Fruit fly (Drosophila melanogaster) whole organism, embryonic: ENCODE data around the gene CG7183.

Source experiments
- Ada2b ChIP-seq: fragments of 200-800 bp; sonication (Bioruptor generic); IDR thresholded peaks from 2 replicates; pipeline ENCODE4 v1.3.6; 2022; ENCODE audit warnings: missing biosample characterization, missing genetic modification characterization
- C15 ChIP-seq: fragments of 200-800 bp; sonication (Bioruptor generic); IDR thresholded peaks from 3 replicates; pipeline ENCODE4 v1.3.6; 2022; ENCODE audit warnings: missing biosample characterization, missing genetic modification characterization
- CG10267 ChIP-seq: fragments of 200-800 bp; sonication (Bioruptor generic); optimal IDR thresholded peaks from 2 replicates; lab custom pipeline; 2018; ENCODE audit warnings: missing biosample characterization, mild to moderate bottlenecking, missing genetic modification characterization, moderate library complexity
- CG11560 ChIP-seq: fragments of 200-800 bp; sonication (Bioruptor generic); IDR thresholded peaks from 3 replicates; pipeline ENCODE4 v1.3.6; 2022; ENCODE audit warnings: missing biosample characterization, missing genetic modification characterization
- CG11695 ChIP-seq: fragments of 200-800 bp; sonication (Bioruptor generic); IDR thresholded peaks from 3 replicates; pipeline ENCODE4 v1.3.6; 2022; ENCODE audit warnings: missing biosample characterization, missing genetic modification characterization
- CG12071 ChIP-seq: fragments of 200-800 bp; sonication (Bioruptor generic); optimal IDR thresholded peaks from 3 replicates; lab custom pipeline; 2018; ENCODE audit warnings: missing biosample characterization, mild to moderate bottlenecking, missing genetic modification characterization
- CG12104 ChIP-seq: fragments of 200-800 bp; sonication (Bioruptor generic); optimal IDR thresholded peaks from 3 replicates; lab custom pipeline; 2016; ENCODE audit warnings: missing biosample characterization, missing genetic modification characterization
- CG12219 ChIP-seq: fragments of 200-800 bp; sonication (Bioruptor generic); optimal IDR thresholded peaks from 3 replicates; lab custom pipeline; 2018; ENCODE audit warnings: missing biosample characterization, mild to moderate bottlenecking, missing genetic modification characterization
- CG12299 ChIP-seq: fragments of 200-800 bp; sonication (Bioruptor generic); optimal IDR thresholded peaks from 2 replicates; lab custom pipeline; 2018; ENCODE audit warnings: missing biosample characterization, mild to moderate bottlenecking, missing genetic modification characterization
- CG14441 ChIP-seq: fragments of 200-800 bp; sonication (Bioruptor generic); IDR thresholded peaks from 2 replicates; pipeline ENCODE4 v1.3.6; 2022; ENCODE audit warnings: missing biosample characterization, missing genetic modification characterization
- CG14667 ChIP-seq: fragments of 200-800 bp; sonication (Bioruptor generic); IDR thresholded peaks from 2 replicates; pipeline ENCODE4 v1.3.6; 2022; ENCODE audit warnings: missing biosample characterization, missing genetic modification characterization
- CG15269 ChIP-seq: fragments of 200-800 bp; sonication (Bioruptor generic); optimal IDR thresholded peaks from 2 replicates; lab custom pipeline; 2018; ENCODE audit warnings: missing biosample characterization, mild to moderate bottlenecking, missing genetic modification characterization, moderate library complexity
- CG16813 ChIP-seq: fragments of 200-800 bp; sonication (Bioruptor generic); IDR thresholded peaks from 3 replicates; pipeline ENCODE4 v1.3.6; 2022; ENCODE audit warnings: missing biosample characterization, missing genetic modification characterization; ENCODE audit not compliant: partially characterized antibody
- CG18476 ChIP-seq: fragments of 200-800 bp; sonication (Bioruptor generic); optimal IDR thresholded peaks from 2 replicates; lab custom pipeline; 2016; ENCODE audit warnings: missing biosample characterization, mild to moderate bottlenecking, missing genetic modification characterization
- CG32532 ChIP-seq: fragments of 200-800 bp; sonication (Bioruptor generic); IDR thresholded peaks from 2 replicates; pipeline ENCODE4 v1.3.6; 2022; ENCODE audit warnings: missing biosample characterization, missing genetic modification characterization
- CG6272 ChIP-seq: fragments of 200-800 bp; sonication (Bioruptor generic); IDR thresholded peaks from 2 replicates; pipeline ENCODE4 v1.3.6; 2022; ENCODE audit warnings: missing biosample characterization, missing genetic modification characterization
- CG6791 ChIP-seq: fragments of 200-800 bp; sonication (Bioruptor generic); IDR thresholded peaks from 3 replicates; pipeline ENCODE4 v1.3.6; 2022; ENCODE audit warnings: missing biosample characterization, missing genetic modification characterization; ENCODE audit not compliant: partially characterized antibody
- CG7372 ChIP-seq: fragments of 200-800 bp; sonication (Bioruptor generic); IDR thresholded peaks from 2 replicates; pipeline ENCODE4 v1.3.6; 2022; ENCODE audit warnings: missing biosample characterization, missing genetic modification characterization
- Dref ChIP-seq: fragments of 200-800 bp; sonication (Bioruptor generic); IDR thresholded peaks from 2 replicates; pipeline ENCODE4 v1.3.6; 2022; ENCODE audit warnings: missing biosample characterization, missing genetic modification characterization
- E2f2 ChIP-seq: fragments of 200-800 bp; sonication (Bioruptor generic); IDR thresholded peaks from 2 replicates; pipeline ENCODE4 v1.3.6; 2022; ENCODE audit warnings: missing biosample characterization, missing genetic modification characterization
- ERR ChIP-seq: fragments of 200-800 bp; sonication (Bioruptor generic); optimal IDR thresholded peaks from 2 replicates; lab custom pipeline; 2016; ENCODE audit warnings: missing biosample characterization, missing genetic modification characterization
- HHEX ChIP-seq: fragments of 200-800 bp; sonication (Bioruptor generic); optimal IDR thresholded peaks from 3 replicates; lab custom pipeline; 2017; ENCODE audit warnings: missing biosample characterization, mild to moderate bottlenecking, missing genetic modification characterization, missing genetic modification reagents
- HLH4C ChIP-seq: fragments of 200-800 bp; sonication (Bioruptor generic); IDR thresholded peaks from 3 replicates; pipeline ENCODE4 v1.3.6; 2022; ENCODE audit warnings: missing biosample characterization, missing genetic modification characterization; ENCODE audit not compliant: partially characterized antibody
- Hey ChIP-seq: fragments of 200-800 bp; sonication (Bioruptor generic); optimal IDR thresholded peaks from 3 replicates; lab custom pipeline; 2018; ENCODE audit warnings: missing biosample characterization, mild to moderate bottlenecking, missing genetic modification characterization
- Meics ChIP-seq: fragments of 200-800 bp; sonication (Bioruptor generic); optimal IDR thresholded peaks from 2 replicates; lab custom pipeline; 2017; ENCODE audit warnings: missing biosample characterization, mild to moderate bottlenecking, missing genetic modification characterization
- NFAT ChIP-seq: fragments of 200-800 bp; sonication (Bioruptor generic); IDR thresholded peaks from 2 replicates; pipeline ENCODE4 v1.3.6; 2022; ENCODE audit warnings: missing biosample characterization, missing genetic modification characterization
- Pdp1 ChIP-seq, 2 experiments: fragments of 200-800 bp; sonication (Bioruptor generic); optimal IDR thresholded peaks; 3 replicates each; lab custom pipeline; 2016; ENCODE audit warnings: missing biosample characterization in 2 of 2, missing genetic modification characterization in 2 of 2, mild to moderate bottlenecking in 1 of 2, moderate library complexity in 1 of 2
- Sox100B ChIP-seq: fragments of 200-800 bp; sonication (Bioruptor generic); optimal IDR thresholded peaks from 3 replicates; lab custom pipeline; 2018; ENCODE audit warnings: missing biosample characterization, mild to moderate bottlenecking, missing genetic modification characterization
- Trl ChIP-seq, 3 experiments: fragments of >200 bp in 2 of 3; fragments of 200-800 bp in 1 of 3; sonication (Bioruptor generic) in 1 of 3; optimal IDR thresholded peaks; 2 replicates in 1 of 3; 3 replicates in 2 of 3; lab custom pipeline; 2016 to 2017; ENCODE audit warnings: missing biosample characterization in 1 of 3, missing genetic modification characterization in 1 of 3
- ap ChIP-seq: fragments of 200-800 bp; sonication (Bioruptor generic); IDR thresholded peaks from 2 replicates; pipeline ENCODE4 v1.3.6; 2022; ENCODE audit warnings: missing biosample characterization, missing genetic modification characterization
- ara ChIP-seq: fragments of 200-800 bp; sonication (Bioruptor generic); IDR thresholded peaks from 2 replicates; pipeline ENCODE4 v1.3.6; 2022; ENCODE audit warnings: missing biosample characterization, missing genetic modification characterization
- bigmax ChIP-seq: fragments of 200-800 bp; sonication (Bioruptor generic); optimal IDR thresholded peaks from 2 replicates; lab custom pipeline; 2018; ENCODE audit warnings: missing biosample characterization, mild to moderate bottlenecking, missing genetic modification characterization
- btn ChIP-seq: fragments of 200-800 bp; sonication (Bioruptor generic); optimal IDR thresholded peaks from 2 replicates; lab custom pipeline; 2016; ENCODE audit warnings: missing biosample characterization, missing genetic modification characterization
- ci ChIP-seq: fragments of 200-800 bp; sonication (Bioruptor generic); IDR thresholded peaks from 3 replicates; pipeline ENCODE4 v1.3.6; 2022; ENCODE audit warnings: missing biosample characterization, missing genetic modification characterization
- croc ChIP-seq: fragments of 200-800 bp; sonication (Bioruptor generic); conservative IDR thresholded peaks from 3 replicates; pipeline ENCODE4 v1.3.6; 2022; ENCODE audit warnings: missing biosample characterization, missing genetic modification characterization
- crol ChIP-seq: fragments of 200-800 bp; sonication (Bioruptor generic); IDR thresholded peaks from 2 replicates; pipeline ENCODE4 v1.3.6; 2022; ENCODE audit warnings: missing biosample characterization, missing genetic modification characterization
- exex ChIP-seq: fragments of 200-800 bp; sonication (Bioruptor generic); optimal IDR thresholded peaks from 4 replicates; lab custom pipeline; 2018; ENCODE audit warnings: missing biosample characterization, mild to moderate bottlenecking, missing genetic modification characterization, moderate library complexity
- fd64A ChIP-seq: fragments of 200-800 bp; sonication (Bioruptor generic); optimal IDR thresholded peaks from 3 replicates; lab custom pipeline; 2018; ENCODE audit warnings: missing biosample characterization, mild to moderate bottlenecking, missing genetic modification characterization
- fu2 ChIP-seq: fragments of 200-800 bp; sonication (Bioruptor generic); optimal IDR thresholded peaks from 2 replicates; lab custom pipeline; 2016; ENCODE audit warnings: missing biosample characterization, missing genetic modification characterization
- gcm ChIP-seq: fragments of 200-800 bp; sonication (Bioruptor generic); optimal IDR thresholded peaks from 2 replicates; lab custom pipeline; 2019; ENCODE audit warnings: missing biosample characterization, mild to moderate bottlenecking, missing genetic modification characterization, moderate library complexity
- jumu ChIP-seq: fragments of 200-800 bp; sonication (Bioruptor generic); optimal IDR thresholded peaks from 3 replicates; lab custom pipeline; 2016; ENCODE audit warnings: missing biosample characterization, missing genetic modification characterization
- ken ChIP-seq: fragments of 200-800 bp; sonication (Bioruptor generic); IDR thresholded peaks from 3 replicates; pipeline ENCODE4 v1.3.6; 2022; ENCODE audit warnings: missing biosample characterization, missing genetic modification characterization
- lbe ChIP-seq: fragments of 200-800 bp; sonication (Bioruptor generic); optimal IDR thresholded peaks from 2 replicates; lab custom pipeline; 2016; ENCODE audit warnings: missing biosample characterization, mild to moderate bottlenecking, missing genetic modification characterization
- nom ChIP-seq: fragments of 200-800 bp; sonication (Bioruptor generic); optimal IDR thresholded peaks from 2 replicates; lab custom pipeline; 2017; ENCODE audit warnings: missing biosample characterization, missing genetic modification characterization, mild to moderate bottlenecking, moderate library complexity, missing genetic modification reagents
- sim ChIP-seq: fragments of 200-800 bp; sonication (Bioruptor generic); IDR thresholded peaks from 2 replicates; pipeline ENCODE4 v1.3.6; 2022; ENCODE audit warnings: missing biosample characterization, missing genetic modification characterization
- slou ChIP-seq: fragments of 200-800 bp; sonication (Bioruptor generic); optimal IDR thresholded peaks from 3 replicates; lab custom pipeline; 2016; ENCODE audit warnings: missing biosample characterization, missing genetic modification characterization
- vfl ChIP-seq: fragments of 200-800 bp; sonication (Bioruptor generic); optimal IDR thresholded peaks from 2 replicates; lab custom pipeline; 2016; ENCODE audit warnings: missing biosample characterization, missing genetic modification characterization
- wdn ChIP-seq: fragments of 200-800 bp; sonication (Bioruptor generic); IDR thresholded peaks from 2 replicates; pipeline ENCODE4 v1.3.6; 2022; ENCODE audit warnings: missing biosample characterization, missing genetic modification characterization
- wek ChIP-seq: fragments of 200-800 bp; sonication (Bioruptor generic); optimal IDR thresholded peaks from 3 replicates; lab custom pipeline; 2018; ENCODE audit warnings: missing biosample characterization, mild to moderate bottlenecking, missing genetic modification characterization, moderate library complexity

The CG7183 gene

DNA sequence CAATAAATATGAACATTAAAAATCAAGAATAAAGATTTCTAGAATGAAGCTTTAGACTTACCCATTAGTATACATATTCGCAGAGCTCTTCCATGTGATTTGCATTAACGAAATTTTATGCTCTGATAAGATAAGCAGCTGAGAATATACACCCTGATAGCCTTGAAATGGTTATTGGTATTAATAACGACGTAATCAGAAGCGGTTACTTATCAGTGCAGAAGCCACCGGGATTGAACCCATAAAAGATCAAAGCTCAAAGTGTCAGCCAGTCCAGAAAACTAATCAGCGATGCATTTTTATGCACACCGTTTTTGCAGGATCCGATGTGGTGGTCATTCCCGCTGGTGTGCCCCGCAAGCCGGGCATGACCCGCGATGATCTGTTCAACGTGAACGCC, 6.9 kb upstream of the CG7183 start:
- TF ChIP-seq CG6272 (GFP tag; lab: Robert Waterston, UW) (no peak), Hey (tag; lab: Kevin White, UChicago) (no peak), CG6791 (GFP tag; lab: Robert Waterston, UW) (no peak), btn (GFP tag; lab: Kevin White, UChicago) (no peak), exex (tag; lab: Kevin White, UChicago) (peak; percentile 80), CG12071 (GFP tag; lab: Kevin White, UChicago) (no peak), CG15269 (no peak), slou (GFP tag; lab: Kevin White, UChicago) (no peak), ken (GFP tag; lab: Robert Waterston, UW) (no peak), croc (GFP tag; lab: Robert Waterston, UW) (no peak), nom (GFP tag; lab: Kevin White, UChicago) (peak; percentile 35), CG12219 (GFP tag; lab: Kevin White, UChicago) (no peak), lbe (GFP tag; lab: Kevin White, UChicago) (no peak)

DNA sequence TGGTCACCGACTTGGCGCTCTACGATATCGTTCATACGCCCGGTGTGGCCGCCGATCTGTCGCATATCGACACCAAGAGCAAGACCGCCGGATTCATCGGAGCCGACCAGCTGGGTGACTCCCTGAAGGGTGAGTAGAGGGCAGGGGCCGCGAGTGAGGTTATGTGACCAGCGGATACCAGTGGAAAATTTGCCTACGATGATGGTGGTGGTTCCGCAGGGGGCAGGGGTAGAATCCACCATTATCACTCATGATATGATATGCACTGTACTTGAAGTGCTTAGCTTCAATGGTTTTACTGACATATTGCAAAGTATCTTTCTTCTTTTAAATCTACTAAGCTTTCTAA, 6.3 kb upstream of the CG7183 start:
- TF ChIP-seq CG11560 (tag; lab: Robert Waterston, UW) (no peak), CG18476 (GFP tag; lab: Kevin White, UChicago) (no peak), CG14667 (GFP tag; lab: Robert Waterston, UW) (no peak), Dref (GFP tag; lab: Robert Waterston, UW) (peak; percentile 18; the same call in 1 of the 2 replicates), CG11695 (GFP tag; lab: Robert Waterston, UW) (0 out of 3 replicates have a peak, but pooled peaks have one; percentile 39), C15 (GFP tag; lab: Robert Waterston, UW) (no peak), Sox100B (GFP tag; lab: Kevin White, UChicago) (no peak), ci (GFP tag; lab: Robert Waterston, UW) (0 out of 3 replicates have a peak, but pooled peaks have one; percentile 44), CG12299 (tag; lab: Kevin White, UChicago) (no peak), fd64A (GFP tag; lab: Kevin White, UChicago) (no peak), Pdp1 (GFP tag; optimal IDR thresholded peaks at IDR 0.05; lab: Kevin White, UChicago) (peak in 1 of 2 experiments; percentile 24), gcm (GFP tag; lab: Kevin White, UChicago) (peak; percentile 44), crol (GFP tag; lab: Robert Waterston, UW) (peak; percentile 86), CG7372 (GFP tag; lab: Robert Waterston, UW) (no peak), CG14441 (GFP tag; lab: Robert Waterston, UW) (0 out of 2 replicates have a peak, but pooled peaks have one; percentile 13), HLH4C (0 out of 3 replicates have a peak, but pooled peaks have one; percentile 20), jumu (GFP tag; lab: Kevin White, UChicago) (no peak), NFAT (GFP tag; lab: Robert Waterston, UW) (peak; percentile 75), Meics (GFP tag; lab: Kevin White, UChicago) (no peak), wek (GFP tag; lab: Kevin White, UChicago) (no peak), sim (GFP tag; lab: Robert Waterston, UW) (no peak), ERR (GFP tag; lab: Kevin White, UChicago) (peak; percentile 92), Trl (optimal IDR thresholded peaks at IDR 0.05; lab: Kevin White, UChicago) (no peak), Trl (GFP tag; optimal IDR thresholded peaks at IDR 0.05; lab: Kevin White, UChicago) (no peak), ara (GFP tag; lab: Robert Waterston, UW) (0 out of 2 replicates have a peak, but pooled peaks have one; percentile 25), wdn (GFP tag; lab: Robert Waterston, UW) (no peak), vfl (GFP tag; lab: Kevin White, UChicago) (no peak), E2f2 (GFP tag; lab: Robert Waterston, UW) (no peak), CG32532 (GFP tag; lab: Robert Waterston, UW) (no peak), ap (no peak), bigmax (GFP tag; lab: Kevin White, UChicago) (peak; percentile 94), HHEX (GFP tag; lab: Kevin White, UChicago) (no peak), CG16813 (no peak), CG10267 (no peak), Ada2b (no peak), CG12104 (GFP tag; lab: Kevin White, UChicago) (no peak), fu2 (GFP tag; lab: Kevin White, UChicago) (peak; percentile 20)
